Fruit fly (Drosophila melanogaster) whole organism, embryonic: ENCODE data around the gene ver.

Experiments
- Atf6 ChIP-seq: fragments of 200-800 bp; sonication (Bioruptor generic); IDR thresholded peaks from 2 replicates; pipeline ENCODE4 v1.3.6; 2022; ENCODE audit warnings: missing biosample characterization, missing genetic modification characterization
- CG10321 ChIP-seq: fragments of 200-800 bp; sonication (Bioruptor generic); IDR thresholded peaks from 2 replicates; pipeline ENCODE4 v1.3.6; 2022; ENCODE audit warnings: missing biosample characterization, missing genetic modification characterization
- CG10431 ChIP-seq: fragments of 200-800 bp; sonication (Bioruptor generic); optimal IDR thresholded peaks from 3 replicates; lab custom pipeline; 2018; ENCODE audit warnings: missing biosample characterization, mild to moderate bottlenecking, missing genetic modification characterization
- CG10959 ChIP-seq: fragments of 200-800 bp; sonication (Bioruptor generic); IDR thresholded peaks from 2 replicates; pipeline ENCODE4 v1.3.6; 2022; ENCODE audit warnings: missing biosample characterization, missing genetic modification characterization
- CG12236 ChIP-seq: fragments of 200-800 bp; sonication (Bioruptor generic); optimal IDR thresholded peaks from 2 replicates; lab custom pipeline; 2016; ENCODE audit warnings: missing biosample characterization, missing genetic modification characterization
- CG12769 ChIP-seq: fragments of 200-800 bp; sonication (Bioruptor generic); optimal IDR thresholded peaks from 2 replicates; lab custom pipeline; 2019; ENCODE audit warnings: missing biosample characterization, mild to moderate bottlenecking, missing genetic modification characterization, moderate library complexity
- CG13296 ChIP-seq: fragments of 200-800 bp; sonication (Bioruptor generic); optimal IDR thresholded peaks from 3 replicates; lab custom pipeline; 2018; ENCODE audit warnings: missing biosample characterization, mild to moderate bottlenecking, missing genetic modification characterization
- CG14710 ChIP-seq: fragments of 200-800 bp; sonication (Bioruptor generic); optimal IDR thresholded peaks from 3 replicates; lab custom pipeline; 2019; ENCODE audit warnings: missing biosample characterization, mild to moderate bottlenecking, missing genetic modification characterization, moderate library complexity
- CG15011 ChIP-seq: fragments of 200-800 bp; sonication (Bioruptor generic); optimal IDR thresholded peaks from 3 replicates; lab custom pipeline; 2018; ENCODE audit warnings: missing biosample characterization, mild to moderate bottlenecking, missing genetic modification characterization
- CG15601 ChIP-seq: fragments of 200-800 bp; sonication (Bioruptor generic); optimal IDR thresholded peaks from 3 replicates; lab custom pipeline; 2019; ENCODE audit warnings: missing biosample characterization, mild to moderate bottlenecking, missing genetic modification characterization, moderate library complexity
- CG16813 ChIP-seq: fragments of 200-800 bp; sonication (Bioruptor generic); IDR thresholded peaks from 3 replicates; pipeline ENCODE4 v1.3.6; 2022; ENCODE audit warnings: missing biosample characterization, missing genetic modification characterization; ENCODE audit not compliant: partially characterized antibody
- CG2712 ChIP-seq: fragments of 200-800 bp; optimal IDR thresholded peaks from 3 replicates; lab custom pipeline; 2019; ENCODE audit warnings: missing biosample characterization, mild to moderate bottlenecking, missing genetic modification characterization, moderate library complexity
- CG30020 ChIP-seq: fragments of 200-800 bp; optimal IDR thresholded peaks from 2 replicates; lab custom pipeline; 2019; ENCODE audit warnings: missing biosample characterization, mild to moderate bottlenecking, missing genetic modification characterization, moderate library complexity
- CG32532 ChIP-seq: fragments of 200-800 bp; sonication (Bioruptor generic); IDR thresholded peaks from 2 replicates; pipeline ENCODE4 v1.3.6; 2022; ENCODE audit warnings: missing biosample characterization, missing genetic modification characterization
- CG3281 ChIP-seq: fragments of 200-800 bp; sonication (Bioruptor generic); optimal IDR thresholded peaks from 3 replicates; lab custom pipeline; 2017; ENCODE audit warnings: missing biosample characterization, mild to moderate bottlenecking, missing genetic modification characterization
- CG3407 ChIP-seq: fragments of 200-800 bp; sonication (Bioruptor generic); optimal IDR thresholded peaks from 2 replicates; lab custom pipeline; 2018; ENCODE audit warnings: missing biosample characterization, mild to moderate bottlenecking, missing genetic modification characterization
- CG4854 ChIP-seq: fragments of 200-800 bp; sonication (Bioruptor generic); optimal IDR thresholded peaks from 2 replicates; lab custom pipeline; 2016; ENCODE audit warnings: missing biosample characterization, missing genetic modification characterization, inconsistent platforms
- CG7928 ChIP-seq: fragments of 200-800 bp; sonication (Bioruptor generic); optimal IDR thresholded peaks from 2 replicates; lab custom pipeline; 2017; ENCODE audit warnings: missing biosample characterization, mild to moderate bottlenecking, missing genetic modification characterization
- CG9215 ChIP-seq: fragments of 200-800 bp; sonication (Bioruptor generic); IDR thresholded peaks from 2 replicates; pipeline ENCODE4 v1.3.6; 2022; ENCODE audit warnings: missing biosample characterization, missing genetic modification characterization
- CG9609 ChIP-seq: fragments of 200-800 bp; sonication (Bioruptor generic); optimal IDR thresholded peaks from 3 replicates; lab custom pipeline; 2016; ENCODE audit warnings: missing biosample characterization, missing genetic modification characterization
- CHES-1-like ChIP-seq: fragments of 200-800 bp; sonication (Bioruptor generic); optimal IDR thresholded peaks from 2 replicates; lab custom pipeline; 2016; ENCODE audit warnings: missing biosample characterization, missing genetic modification characterization
- CkIIα-i1 ChIP-seq: fragments of 200-800 bp; sonication (Bioruptor generic); IDR thresholded peaks from 2 replicates; pipeline ENCODE4 v1.3.6; 2022; ENCODE audit warnings: missing biosample characterization, missing genetic modification characterization
- Fer2 ChIP-seq: fragments of 200-800 bp; sonication (Bioruptor generic); optimal IDR thresholded peaks from 2 replicates; lab custom pipeline; 2018; ENCODE audit warnings: missing biosample characterization, mild to moderate bottlenecking, missing genetic modification characterization, moderate library complexity
- Mad ChIP-seq: fragments of 200-800 bp; sonication (Bioruptor generic); optimal IDR thresholded peaks from 2 replicates; lab custom pipeline; 2016; ENCODE audit warnings: missing biosample characterization, missing genetic modification characterization
- Sry-δ ChIP-seq: fragments of 200-800 bp; sonication (Bioruptor generic); optimal IDR thresholded peaks from 2 replicates; lab custom pipeline; 2016; ENCODE audit warnings: missing biosample characterization, missing genetic modification characterization
- amos ChIP-seq: fragments of 200-800 bp; sonication (Bioruptor generic); IDR thresholded peaks from 2 replicates; pipeline ENCODE4 v1.3.6; 2022; ENCODE audit warnings: missing biosample characterization, missing genetic modification characterization; ENCODE audit not compliant: partially characterized antibody
- ash1 ChIP-seq: fragments of 200-800 bp; sonication (Bioruptor generic); optimal IDR thresholded peaks from 2 replicates; lab custom pipeline; 2018; ENCODE audit warnings: missing biosample characterization, mild to moderate bottlenecking, missing genetic modification characterization
- bsh ChIP-seq, 2 experiments: fragments of 200-800 bp; sonication (Bioruptor generic); optimal IDR thresholded peaks; 2 replicates each; lab custom pipeline; 2017 to 2018; ENCODE audit warnings: mild to moderate bottlenecking in 2 of 2, missing biosample characterization in 2 of 2, missing genetic modification characterization in 2 of 2, moderate library complexity in 1 of 2
- btn ChIP-seq: fragments of 200-800 bp; sonication (Bioruptor generic); optimal IDR thresholded peaks from 2 replicates; lab custom pipeline; 2016; ENCODE audit warnings: missing biosample characterization, missing genetic modification characterization
- caup ChIP-seq: fragments of 200-800 bp; sonication (Bioruptor generic); optimal IDR thresholded peaks from 3 replicates; lab custom pipeline; 2017; ENCODE audit warnings: missing biosample characterization, mild to moderate bottlenecking, missing genetic modification characterization, moderate library complexity; ENCODE audit not compliant: severe bottlenecking
- chif ChIP-seq, 2 experiments: fragments of 200-800 bp; sonication (Bioruptor generic); optimal IDR thresholded peaks; 3 replicates each; lab custom pipeline; 2016; ENCODE audit warnings: missing biosample characterization in 2 of 2, missing genetic modification characterization in 2 of 2
- chn ChIP-seq: fragments of 200-800 bp; sonication (Bioruptor generic); optimal IDR thresholded peaks from 2 replicates; lab custom pipeline; 2016; ENCODE audit warnings: missing biosample characterization, missing genetic modification characterization
- ems ChIP-seq: fragments of 200-800 bp; sonication (Bioruptor generic); optimal IDR thresholded peaks from 3 replicates; lab custom pipeline; 2016; ENCODE audit warnings: missing biosample characterization, missing genetic modification characterization
- eyg ChIP-seq: fragments of 200-800 bp; sonication (Bioruptor generic); optimal IDR thresholded peaks from 3 replicates; lab custom pipeline; 2016; ENCODE audit warnings: missing biosample characterization, missing genetic modification characterization
- gcm ChIP-seq: fragments of 200-800 bp; sonication (Bioruptor generic); optimal IDR thresholded peaks from 2 replicates; lab custom pipeline; 2019; ENCODE audit warnings: missing biosample characterization, mild to moderate bottlenecking, missing genetic modification characterization, moderate library complexity
- gcm2 ChIP-seq: fragments of 200-800 bp; sonication (Bioruptor generic); optimal IDR thresholded peaks from 2 replicates; lab custom pipeline; 2016; ENCODE audit warnings: missing biosample characterization, missing genetic modification characterization
- jigr1 ChIP-seq: fragments of 200-800 bp; sonication (Bioruptor generic); IDR thresholded peaks from 3 replicates; pipeline ENCODE4 v1.3.6; 2022; ENCODE audit warnings: missing biosample characterization, missing genetic modification characterization
- kay ChIP-seq: fragments of 200-800 bp; sonication (Bioruptor generic); optimal IDR thresholded peaks from 2 replicates; lab custom pipeline; 2016; ENCODE audit warnings: missing biosample characterization, missing genetic modification characterization
- luna ChIP-seq: fragments of 200-800 bp; sonication (Bioruptor generic); optimal IDR thresholded peaks from 2 replicates; lab custom pipeline; 2016; ENCODE audit warnings: missing biosample characterization, missing genetic modification characterization
- onecut ChIP-seq: fragments of 200-800 bp; sonication (Bioruptor generic); IDR thresholded peaks from 2 replicates; pipeline ENCODE4 v1.3.6; 2022; ENCODE audit warnings: missing biosample characterization, missing genetic modification characterization
- org-1 ChIP-seq: fragments of 200-800 bp; sonication (Bioruptor generic); optimal IDR thresholded peaks from 2 replicates; lab custom pipeline; 2017; ENCODE audit warnings: missing biosample characterization, missing genetic modification characterization
- pfk ChIP-seq: fragments of 200-800 bp; sonication (Bioruptor generic); optimal IDR thresholded peaks from 2 replicates; lab custom pipeline; 2018; ENCODE audit warnings: missing biosample characterization, mild to moderate bottlenecking, missing genetic modification characterization, moderate library complexity
- pnt ChIP-seq: fragments of 200-800 bp; sonication (Bioruptor generic); optimal IDR thresholded peaks from 3 replicates; lab custom pipeline; 2016; ENCODE audit warnings: missing biosample characterization, missing genetic modification characterization
- prd ChIP-seq, 3 experiments: fragments of >200 bp in 2 of 3; fragments of 200-800 bp in 1 of 3; sonication (Bioruptor generic) in 1 of 3; optimal IDR thresholded peaks in 2 of 3; IDR thresholded peaks in 1 of 3; 2 replicates in 2 of 3; 3 replicates in 1 of 3; pipeline versions ENCODE4 v1.3.6 to Lab custom; 2017 to 2022; ENCODE audit warnings: missing biosample characterization in 1 of 3, missing genetic modification characterization in 1 of 3
- pzg ChIP-seq: fragments of 200-800 bp; sonication (Bioruptor generic); optimal IDR thresholded peaks from 3 replicates; lab custom pipeline; 2018; ENCODE audit warnings: missing biosample characterization, mild to moderate bottlenecking, missing genetic modification characterization, moderate library complexity
- slou ChIP-seq: fragments of 200-800 bp; sonication (Bioruptor generic); optimal IDR thresholded peaks from 3 replicates; lab custom pipeline; 2016; ENCODE audit warnings: missing biosample characterization, missing genetic modification characterization
- sna ChIP-seq: fragments of 200-800 bp; sonication (Bioruptor generic); IDR thresholded peaks from 2 replicates; pipeline ENCODE4 v1.3.6; 2022; ENCODE audit warnings: missing biosample characterization, missing genetic modification characterization; ENCODE audit not compliant: partially characterized antibody
- tin ChIP-seq: fragments of 200-800 bp; sonication (Bioruptor generic); optimal IDR thresholded peaks from 3 replicates; lab custom pipeline; 2016; ENCODE audit warnings: missing biosample characterization, missing genetic modification characterization
- wor ChIP-seq: fragments of 200-800 bp; sonication (Bioruptor generic); IDR thresholded peaks from 2 replicates; pipeline ENCODE4 v1.3.6; 2022; ENCODE audit warnings: missing biosample characterization, missing genetic modification characterization
- yki ChIP-seq: fragments of >200 bp; optimal IDR thresholded peaks from 3 replicates; lab custom pipeline; 2018

ver gene

dm6 chr3L:12533392-12534070 is 9.7 kb downstream of the ver start, which contains the start of the genes Tsf2 and CG34242 (continued):
- no peak for TF ChIP-seq CG10431
- TF ChIP-seq CG12769, result no peak
- peak; percentile 50; the same call in 1 of the 2 replicates for TF ChIP-seq onecut (GFP tag; lab: Robert Waterston, UW)
- no peak for TF ChIP-seq gcm (GFP tag; lab: Kevin White, UChicago)
- TF ChIP-seq CG9609, result no peak
- TF ChIP-seq Atf6, result peak; percentile 92
- TF ChIP-seq caup (GFP tag; lab: Kevin White, UChicago), result peak; percentile 66
- peak; percentile 69 for TF ChIP-seq CG30020 (tag; lab: Kevin White, UChicago)
- TF ChIP-seq CG10321 (GFP tag; lab: Robert Waterston, UW), result no peak
- no peak for TF ChIP-seq btn (GFP tag; lab: Kevin White, UChicago)
- no peak for TF ChIP-seq amos (GFP tag; lab: Robert Waterston, UW)
- no peak for TF ChIP-seq Sry-δ (GFP tag; lab: Kevin White, UChicago)
- TF ChIP-seq eyg, result no peak
- TF ChIP-seq CG12236, result no peak
- TF ChIP-seq CG16813 (GFP tag; lab: Robert Waterston, UW), result no peak
- peak; percentile 93 for TF ChIP-seq CG32532 (GFP tag; lab: Robert Waterston, UW)
- TF ChIP-seq CG3281 (GFP tag; lab: Kevin White, UChicago), result peak; percentile 71
- peak; percentile 91 for TF ChIP-seq CG14710 (tag; lab: Kevin White, UChicago)
- TF ChIP-seq Fer2 (tag; lab: Kevin White, UChicago), result peak; percentile 66
- no peak for TF ChIP-seq CkIIα-i1 (GFP tag; lab: Robert Waterston, UW)
- peak; percentile 59; the same call in 2 of the 3 replicates for TF ChIP-seq jigr1 (GFP tag; lab: Robert Waterston, UW)
- peak in 1 of 2 experiments; percentile 14 for TF ChIP-seq bsh (GFP tag; optimal IDR thresholded peaks at IDR 0.05; lab: Kevin White, UChicago)
- no peak for TF ChIP-seq Mad (GFP tag; lab: Kevin White, UChicago)
- no peak for TF ChIP-seq chn (GFP tag; lab: Kevin White, UChicago)
- peak; percentile 89 for TF ChIP-seq CG2712 (tag; lab: Kevin White, UChicago)
- peak; percentile 57 for TF ChIP-seq pzg
- peak; percentile 70 for TF ChIP-seq kay
- no peak for TF ChIP-seq slou (GFP tag; lab: Kevin White, UChicago)
- no peak for TF ChIP-seq wor
- TF ChIP-seq CG10959 (GFP tag; lab: Robert Waterston, UW), result peak; percentile 68
- no peak for TF ChIP-seq luna
- TF ChIP-seq CG9215 (GFP tag; lab: Robert Waterston, UW), result peak; percentile 86
- no peak for TF ChIP-seq sna
- TF ChIP-seq CG3407 (GFP tag; lab: Kevin White, UChicago), result peak; percentile 11
- peak; percentile 18 for TF ChIP-seq CG4854 (GFP tag; lab: Kevin White, UChicago)
- no peak for TF ChIP-seq pfk (GFP tag; lab: Kevin White, UChicago)
- TF ChIP-seq gcm2 (GFP tag; lab: Kevin White, UChicago), result no peak
- TF ChIP-seq CG7928 (GFP tag; lab: Kevin White, UChicago), result peak; percentile 42
- TF ChIP-seq tin, result peak; percentile 74
- TF ChIP-seq chif (GFP tag; optimal IDR thresholded peaks at IDR 0.05; lab: Kevin White, UChicago), result no peak
- no peak for TF ChIP-seq pnt (GFP tag; lab: Kevin White, UChicago)
- TF ChIP-seq ash1 (GFP tag; lab: Kevin White, UChicago), result no peak
- no peak for TF ChIP-seq prd (optimal IDR thresholded peaks at IDR 0.05; lab: Kevin White, UChicago)
- peak; percentile 96 for TF ChIP-seq prd (GFP tag; IDR thresholded peaks at IDR 0.05; lab: Robert Waterston, UW)
- no peak for TF ChIP-seq CHES-1-like (GFP tag; lab: Kevin White, UChicago)
- peak; percentile 2 for TF ChIP-seq org-1 (GFP tag; lab: Kevin White, UChicago)
- peak; percentile 78 for TF ChIP-seq CG13296 (GFP tag; lab: Kevin White, UChicago)
- TF ChIP-seq CG15601, result peak; percentile 22
- no peak for TF ChIP-seq ems
- no peak for TF ChIP-seq yki (lab: Kevin White, UChicago)
- no peak for TF ChIP-seq CG15011 (GFP tag; lab: Kevin White, UChicago)
